Worm (Caenorhabditis elegans) whole organism, dauer: ENCODE data around the gene C16C4.17.
"Not testable (repeated sequence)": the region's sequence is repeated elsewhere in the genome, so short reads cannot be mapped to it uniquely, and the experiment has no call there.

Experiments used
- unc-62 ChIP-seq: sonication (generic microtip); optimal IDR thresholded peaks from 2 replicates; lab custom pipeline; 2017; ENCODE audit warnings: missing biosample characterization, missing genetic modification reagents, missing genetic modification characterization

The C16C4.17 gene

ce11 chrII:1854094-1854493 lies 10.3 kb upstream of the C16C4.17 start, which contains the start of gene fbxb-95:
TSS of gene fbxb-95 (plus strand) at chrII:1854394.
- not testable (repeated sequence) for TF ChIP-seq unc-62 (GFP tag; lab: Kevin White, UChicago)

ce11 chrII:1861285-1861793 lies 3.0 kb upstream of the C16C4.17 start, which contains the start of gene C16C4.18:
TSS of gene C16C4.18 (minus strand) at chrII:1861335.
- not testable (repeated sequence) for TF ChIP-seq unc-62 (GFP tag; lab: Kevin White, UChicago)

ce11 chrII:1862334-1862733 lies 2.0 kb upstream of the C16C4.17 start, which contains the start of gene fbxb-98:
TSS of gene fbxb-98 (plus strand) at chrII:1862634.
- TF ChIP-seq unc-62 (GFP tag; lab: Kevin White, UChicago): not testable (repeated sequence)

ce11 chrII:1865683-1866431 lies 1.5 kb downstream of the C16C4.17 start, which contains the start of gene math-15:
TSS of gene math-15 (plus strand) at chrII:1866381.
- no peak for TF ChIP-seq unc-62 (GFP tag; lab: Kevin White, UChicago)

ce11 chrII:1869120-1869519 lies 4.7 kb downstream of the C16C4.17 start, which contains the start of gene math-14:
TSS of gene math-14 (plus strand) at chrII:1869420.
- TF ChIP-seq unc-62 (GFP tag; lab: Kevin White, UChicago): no peak

- no peak for TF ChIP-seq unc-62 (GFP tag; lab: Kevin White, UChicago)
Observed at ce11 chrII:1870875-1871592, 6.7 kb downstream of the C16C4.17 start, which contains the start of gene math-10. TSS of gene math-10 (plus strand) at chrII:1871542.

- TF ChIP-seq unc-62 (GFP tag; lab: Kevin White, UChicago): no peak
Observed at ce11 chrII:1875658-1876057, 11.3 kb downstream of the C16C4.17 start, which contains the start of gene math-13. TSS of gene math-13 (plus strand) at chrII:1875958.

ce11 chrII:1878663-1879062 lies 14.3 kb downstream of the C16C4.17 start, which contains the start of gene math-16:
TSS of gene math-16 (minus strand) at chrII:1878763.
- TF ChIP-seq unc-62 (GFP tag; lab: Kevin White, UChicago): no peak

- TF ChIP-seq unc-62 (GFP tag; lab: Kevin White, UChicago): no peak
Observed at ce11 chrII:1882705-1883104, 18.3 kb downstream of the C16C4.17 start, which contains the start of gene math-5. TSS of gene math-5 (minus strand) at chrII:1882805.

- no peak for TF ChIP-seq unc-62 (GFP tag; lab: Kevin White, UChicago)
Observed at ce11 chrII:1884635-1885034, 20.3 kb downstream of the C16C4.17 start, which contains the start of gene math-6. TSS of gene math-6 (minus strand) at chrII:1884735.

- no peak for TF ChIP-seq unc-62 (GFP tag; lab: Kevin White, UChicago)
Observed at ce11 chrII:1886379-1886778, 22.0 kb downstream of the C16C4.17 start, which contains the start of gene math-7. TSS of gene math-7 (minus strand) at chrII:1886479.

- no peak for TF ChIP-seq unc-62 (GFP tag; lab: Kevin White, UChicago)
Observed at ce11 chrII:1889071-1889470, 24.7 kb downstream of the C16C4.17 start, which contains the start of gene math-8. TSS of gene math-8 (minus strand) at chrII:1889171.

ce11 chrII:1890682-1891081 lies 26.3 kb downstream of the C16C4.17 start, which contains the start of gene math-9:
TSS of gene math-9 (minus strand) at chrII:1890782.
- no peak for TF ChIP-seq unc-62 (GFP tag; lab: Kevin White, UChicago)

ce11 chrII:1893912-1894311 lies 29.5 kb downstream of the C16C4.17 start, which contains the start of gene C16C4.1:
TSS of gene C16C4.1 (plus strand) at chrII:1894212.
- TF ChIP-seq unc-62 (GFP tag; lab: Kevin White, UChicago): no peak

- no peak for TF ChIP-seq unc-62 (GFP tag; lab: Kevin White, UChicago)
Observed at ce11 chrII:1895278-1895677, 30.9 kb downstream of the C16C4.17 start, which contains the start of gene C46F9.5. TSS of gene C46F9.5 (plus strand) at chrII:1895578.
